Fruit fly (Drosophila melanogaster) whole organism, embryonic: ENCODE data around the gene CG42554.

Experiments
- Adf1 ChIP-seq: fragments of 200-800 bp; sonication (Bioruptor generic); IDR thresholded peaks from 2 replicates; pipeline ENCODE4 v1.3.6; 2022; ENCODE audit warnings: missing biosample characterization, missing genetic modification characterization
- BEAF-32 ChIP-seq: fragments of 200-800 bp; sonication (Bioruptor generic); optimal IDR thresholded peaks from 3 replicates; lab custom pipeline; 2017; ENCODE audit warnings: missing biosample characterization, missing genetic modification characterization, mild to moderate bottlenecking, moderate library complexity, missing genetic modification reagents
- CG10267 ChIP-seq: fragments of 200-800 bp; sonication (Bioruptor generic); optimal IDR thresholded peaks from 2 replicates; lab custom pipeline; 2018; ENCODE audit warnings: missing biosample characterization, mild to moderate bottlenecking, missing genetic modification characterization, moderate library complexity
- CG12391 ChIP-seq: fragments of 200-800 bp; sonication (Bioruptor generic); optimal IDR thresholded peaks from 3 replicates; lab custom pipeline; 2018; ENCODE audit warnings: missing biosample characterization, mild to moderate bottlenecking, missing genetic modification characterization, moderate library complexity
- CG12744 ChIP-seq: fragments of 200-800 bp; sonication (Bioruptor generic); optimal IDR thresholded peaks from 2 replicates; lab custom pipeline; 2016; ENCODE audit warnings: missing biosample characterization, missing genetic modification characterization
- CG13624 ChIP-seq: fragments of 200-800 bp; sonication (Bioruptor generic); optimal IDR thresholded peaks from 2 replicates; lab custom pipeline; 2016; ENCODE audit warnings: missing biosample characterization, missing genetic modification characterization
- CG14860 ChIP-seq: fragments of 200-800 bp; sonication (Bioruptor generic); IDR thresholded peaks from 3 replicates; pipeline ENCODE4 v1.3.6; 2022; ENCODE audit warnings: missing biosample characterization, missing genetic modification characterization; ENCODE audit not compliant: partially characterized antibody
- CG15011 ChIP-seq: fragments of 200-800 bp; sonication (Bioruptor generic); optimal IDR thresholded peaks from 3 replicates; lab custom pipeline; 2018; ENCODE audit warnings: missing biosample characterization, mild to moderate bottlenecking, missing genetic modification characterization
- CG15514 ChIP-seq: fragments of 200-800 bp; sonication (Bioruptor generic); optimal IDR thresholded peaks from 3 replicates; lab custom pipeline; 2017; ENCODE audit warnings: missing biosample characterization, missing genetic modification characterization, mild to moderate bottlenecking, moderate library complexity, missing genetic modification reagents
- CG16813 ChIP-seq: fragments of 200-800 bp; sonication (Bioruptor generic); IDR thresholded peaks from 3 replicates; pipeline ENCODE4 v1.3.6; 2022; ENCODE audit warnings: missing biosample characterization, missing genetic modification characterization; ENCODE audit not compliant: partially characterized antibody
- CG16815 ChIP-seq: fragments of 200-800 bp; sonication (Bioruptor generic); optimal IDR thresholded peaks from 3 replicates; lab custom pipeline; 2017; ENCODE audit warnings: missing biosample characterization, mild to moderate bottlenecking, missing genetic modification characterization
- CG17359 ChIP-seq: fragments of 200-800 bp; sonication (Bioruptor generic); optimal IDR thresholded peaks from 3 replicates; lab custom pipeline; 2018; ENCODE audit warnings: missing biosample characterization, mild to moderate bottlenecking, missing genetic modification characterization, moderate library complexity
- CG18476 ChIP-seq: fragments of 200-800 bp; sonication (Bioruptor generic); optimal IDR thresholded peaks from 2 replicates; lab custom pipeline; 2016; ENCODE audit warnings: missing biosample characterization, mild to moderate bottlenecking, missing genetic modification characterization
- CG2712 ChIP-seq: fragments of 200-800 bp; optimal IDR thresholded peaks from 3 replicates; lab custom pipeline; 2019; ENCODE audit warnings: missing biosample characterization, mild to moderate bottlenecking, missing genetic modification characterization, moderate library complexity
- CG31441 ChIP-seq: fragments of 200-800 bp; sonication (Bioruptor generic); IDR thresholded peaks from 2 replicates; pipeline ENCODE4 v1.3.6; 2022; ENCODE audit warnings: missing biosample characterization, missing genetic modification characterization
- CG34224 ChIP-seq: fragments of 200-800 bp; sonication (Bioruptor generic); IDR thresholded peaks from 3 replicates; pipeline ENCODE4 v1.3.6; 2022; ENCODE audit warnings: missing biosample characterization, missing genetic modification characterization; ENCODE audit not compliant: partially characterized antibody
- CG4404 ChIP-seq: fragments of 200-800 bp; sonication (Bioruptor generic); IDR thresholded peaks from 2 replicates; pipeline ENCODE4 v1.3.6; 2022; ENCODE audit warnings: missing biosample characterization, missing genetic modification characterization
- CG4424 ChIP-seq: fragments of 200-800 bp; sonication (Bioruptor generic); optimal IDR thresholded peaks from 3 replicates; lab custom pipeline; 2016; ENCODE audit warnings: missing biosample characterization, missing genetic modification characterization
- CG6272 ChIP-seq: fragments of 200-800 bp; sonication (Bioruptor generic); IDR thresholded peaks from 2 replicates; pipeline ENCODE4 v1.3.6; 2022; ENCODE audit warnings: missing biosample characterization, missing genetic modification characterization
- CG6765 ChIP-seq: fragments of 200-800 bp; sonication (Bioruptor generic); optimal IDR thresholded peaks from 3 replicates; lab custom pipeline; 2017; ENCODE audit warnings: missing biosample characterization, mild to moderate bottlenecking, missing genetic modification characterization
- CG8281 ChIP-seq: fragments of 200-800 bp; sonication (Bioruptor generic); optimal IDR thresholded peaks from 2 replicates; lab custom pipeline; 2018; ENCODE audit warnings: missing biosample characterization, mild to moderate bottlenecking, missing genetic modification characterization, moderate library complexity
- CG8359 ChIP-seq: fragments of 200-800 bp; sonication (Bioruptor generic); optimal IDR thresholded peaks from 2 replicates; lab custom pipeline; 2017; ENCODE audit warnings: missing biosample characterization, mild to moderate bottlenecking, missing genetic modification characterization, borderline replicate concordance
- CG8388 ChIP-seq: fragments of 200-800 bp; sonication (Bioruptor generic); optimal IDR thresholded peaks from 2 replicates; lab custom pipeline; 2019; ENCODE audit warnings: missing biosample characterization, mild to moderate bottlenecking, missing genetic modification characterization, moderate library complexity
- CG9727 ChIP-seq: fragments of 200-800 bp; sonication (Bioruptor generic); optimal IDR thresholded peaks from 3 replicates; lab custom pipeline; 2017; ENCODE audit warnings: missing biosample characterization, mild to moderate bottlenecking, missing genetic modification characterization
- Ets97D ChIP-seq: fragments of 200-800 bp; sonication (Bioruptor generic); optimal IDR thresholded peaks from 3 replicates; lab custom pipeline; 2016; ENCODE audit warnings: missing biosample characterization, missing genetic modification characterization
- H15 ChIP-seq: fragments of 200-800 bp; sonication (Bioruptor generic); IDR thresholded peaks from 3 replicates; pipeline ENCODE4 v1.3.6; 2022; ENCODE audit warnings: missing biosample characterization, missing genetic modification characterization
- Hey ChIP-seq: fragments of 200-800 bp; sonication (Bioruptor generic); optimal IDR thresholded peaks from 3 replicates; lab custom pipeline; 2018; ENCODE audit warnings: missing biosample characterization, mild to moderate bottlenecking, missing genetic modification characterization
- HmgD ChIP-seq: fragments of 200-800 bp; sonication (Bioruptor generic); optimal IDR thresholded peaks from 3 replicates; lab custom pipeline; 2016; ENCODE audit warnings: missing biosample characterization, missing genetic modification characterization
- HmgZ ChIP-seq: fragments of 200-800 bp; sonication (Bioruptor generic); optimal IDR thresholded peaks from 2 replicates; lab custom pipeline; 2018; ENCODE audit warnings: missing biosample characterization, mild to moderate bottlenecking, missing genetic modification characterization
- Lim3 ChIP-seq: fragments of 200-800 bp; sonication (Bioruptor generic); IDR thresholded peaks from 2 replicates; pipeline ENCODE4 v1.3.6; 2022; ENCODE audit warnings: missing biosample characterization, missing genetic modification characterization
- Meics ChIP-seq: fragments of 200-800 bp; sonication (Bioruptor generic); optimal IDR thresholded peaks from 2 replicates; lab custom pipeline; 2017; ENCODE audit warnings: missing biosample characterization, mild to moderate bottlenecking, missing genetic modification characterization
- NC2β ChIP-seq: fragments of 200-800 bp; sonication (Bioruptor generic); optimal IDR thresholded peaks from 2 replicates; lab custom pipeline; 2016; ENCODE audit warnings: missing biosample characterization, missing genetic modification characterization
- Sox102F ChIP-seq: fragments of 200-800 bp; sonication (Bioruptor generic); optimal IDR thresholded peaks from 2 replicates; lab custom pipeline; 2018; ENCODE audit warnings: missing biosample characterization, mild to moderate bottlenecking, missing genetic modification characterization, moderate library complexity
- bab2 ChIP-seq: fragments of 200-800 bp; sonication (Bioruptor generic); optimal IDR thresholded peaks from 2 replicates; lab custom pipeline; 2016; ENCODE audit warnings: missing biosample characterization, missing genetic modification characterization
- dmrt99B ChIP-seq: fragments of 200-800 bp; sonication (Bioruptor generic); optimal IDR thresholded peaks from 2 replicates; lab custom pipeline; 2018; ENCODE audit warnings: missing biosample characterization, mild to moderate bottlenecking, missing genetic modification characterization, moderate library complexity
- ems ChIP-seq: fragments of 200-800 bp; sonication (Bioruptor generic); optimal IDR thresholded peaks from 3 replicates; lab custom pipeline; 2016; ENCODE audit warnings: missing biosample characterization, missing genetic modification characterization
- exex ChIP-seq: fragments of 200-800 bp; sonication (Bioruptor generic); optimal IDR thresholded peaks from 4 replicates; lab custom pipeline; 2018; ENCODE audit warnings: missing biosample characterization, mild to moderate bottlenecking, missing genetic modification characterization, moderate library complexity
- gem ChIP-seq: fragments of 200-800 bp; sonication (Bioruptor generic); optimal IDR thresholded peaks from 2 replicates; lab custom pipeline; 2019; ENCODE audit warnings: missing biosample characterization, mild to moderate bottlenecking, missing genetic modification characterization, moderate library complexity
- hbn ChIP-seq: fragments of 200-800 bp; sonication (Bioruptor generic); IDR thresholded peaks from 2 replicates; pipeline ENCODE4 v1.3.6; 2022; ENCODE audit warnings: missing biosample characterization, missing genetic modification characterization; ENCODE audit not compliant: partially characterized antibody
- phol ChIP-seq: fragments of 200-800 bp; sonication (Bioruptor generic); optimal IDR thresholded peaks from 3 replicates; lab custom pipeline; 2018; ENCODE audit warnings: missing biosample characterization, mild to moderate bottlenecking, missing genetic modification characterization, moderate library complexity
- prd ChIP-seq, 3 experiments: fragments of >200 bp in 2 of 3; fragments of 200-800 bp in 1 of 3; sonication (Bioruptor generic) in 1 of 3; optimal IDR thresholded peaks in 2 of 3; IDR thresholded peaks in 1 of 3; 2 replicates in 2 of 3; 3 replicates in 1 of 3; pipeline versions ENCODE4 v1.3.6 to Lab custom; 2017 to 2022; ENCODE audit warnings: missing biosample characterization in 1 of 3, missing genetic modification characterization in 1 of 3
- scrt ChIP-seq: fragments of 200-800 bp; sonication (Bioruptor generic); optimal IDR thresholded peaks from 2 replicates; lab custom pipeline; 2018; ENCODE audit warnings: missing biosample characterization, mild to moderate bottlenecking, missing genetic modification characterization, moderate library complexity
- sd ChIP-seq: fragments of 200-800 bp; sonication (Bioruptor generic); optimal IDR thresholded peaks from 3 replicates; lab custom pipeline; 2018; ENCODE audit warnings: missing biosample characterization, mild to moderate bottlenecking, missing genetic modification characterization, moderate library complexity
- sens-2 ChIP-seq: fragments of 200-800 bp; sonication (Bioruptor generic); IDR thresholded peaks from 2 replicates; pipeline ENCODE4 v1.3.6; 2022; ENCODE audit warnings: missing biosample characterization, missing genetic modification characterization
- seq ChIP-seq: fragments of 200-800 bp; sonication (Bioruptor generic); IDR thresholded peaks from 2 replicates; pipeline ENCODE4 v1.3.6; 2022; ENCODE audit warnings: missing biosample characterization, missing genetic modification characterization
- slbo ChIP-seq: fragments of 200-800 bp; sonication (Bioruptor generic); IDR thresholded peaks from 2 replicates; pipeline ENCODE4 v1.3.6; 2022; ENCODE audit warnings: missing biosample characterization, missing genetic modification characterization
- tna ChIP-seq: fragments of 200-800 bp; sonication (Bioruptor generic); IDR thresholded peaks from 2 replicates; pipeline ENCODE4 v1.3.6; 2022; ENCODE audit warnings: missing biosample characterization, missing genetic modification characterization; ENCODE audit not compliant: partially characterized antibody
- toy ChIP-seq: fragments of 200-800 bp; sonication (Bioruptor generic); IDR thresholded peaks from 2 replicates; pipeline ENCODE4 v1.3.6; 2022; ENCODE audit warnings: missing biosample characterization, missing genetic modification characterization
- zfh1 ChIP-seq: fragments of 200-800 bp; sonication (Bioruptor generic); IDR thresholded peaks from 3 replicates; pipeline ENCODE4 v1.3.6; 2022; ENCODE audit warnings: missing biosample characterization, missing genetic modification characterization

The CG42554 gene

dm6 chr3L:810038-810644 lies 25.3 kb upstream of the CG42554 start (continued):
- peak; percentile 16 for TF ChIP-seq CG16815 (GFP tag; lab: Kevin White, UChicago)
- no peak for TF ChIP-seq HmgD (GFP tag; lab: Kevin White, UChicago)
- peak; percentile 7 for TF ChIP-seq CG10267 (tag; lab: Kevin White, UChicago)
- peak; percentile 18 for TF ChIP-seq CG9727
- TF ChIP-seq Lim3, result no peak
- TF ChIP-seq CG31441 (GFP tag; lab: Robert Waterston, UW), result peak; percentile 54
- no peak for TF ChIP-seq bab2 (GFP tag; lab: Kevin White, UChicago)
- no peak for TF ChIP-seq CG13624 (GFP tag; lab: Kevin White, UChicago)
- TF ChIP-seq CG15011, result no peak
- TF ChIP-seq sd (tag; lab: Kevin White, UChicago), result peak; percentile 3
- TF ChIP-seq Sox102F (GFP tag; lab: Kevin White, UChicago), result no peak
- peak; percentile 29 for TF ChIP-seq CG2712
- TF ChIP-seq CG8388 (GFP tag; lab: Kevin White, UChicago), result peak; percentile 7
- TF ChIP-seq scrt (GFP tag; lab: Kevin White, UChicago), result no peak
- 0 out of 2 replicates have a peak, but pooled peaks have one; percentile 9 for TF ChIP-seq CG4404
- TF ChIP-seq CG6272 (GFP tag; lab: Robert Waterston, UW), result no peak
- TF ChIP-seq seq (GFP tag; lab: Robert Waterston, UW), result no peak
- no peak for TF ChIP-seq CG15514 (GFP tag; lab: Kevin White, UChicago)
- no peak for TF ChIP-seq ems (GFP tag; lab: Kevin White, UChicago)
- TF ChIP-seq CG4424 (GFP tag; lab: Kevin White, UChicago), result peak; percentile 10
- TF ChIP-seq CG14860 (GFP tag; lab: Robert Waterston, UW), result no peak
- TF ChIP-seq toy, result no peak
- TF ChIP-seq NC2β (GFP tag; lab: Kevin White, UChicago), result no peak
- TF ChIP-seq CG16813 (GFP tag; lab: Robert Waterston, UW), result no peak
- no peak for TF ChIP-seq CG18476 (GFP tag; lab: Kevin White, UChicago)
- TF ChIP-seq CG8359 (GFP tag; lab: Kevin White, UChicago), result no peak
- TF ChIP-seq sens-2, result no peak
- TF ChIP-seq CG34224 (GFP tag; lab: Robert Waterston, UW), result no peak
- TF ChIP-seq CG8281, result no peak
- peak; percentile 97 for TF ChIP-seq Hey (tag; lab: Kevin White, UChicago)
- no peak for TF ChIP-seq Ets97D (GFP tag; lab: Kevin White, UChicago)
- no peak for TF ChIP-seq HmgZ (tag; lab: Kevin White, UChicago)
- no peak for TF ChIP-seq slbo (GFP tag; lab: Robert Waterston, UW)
- peak; percentile 2 for TF ChIP-seq dmrt99B (tag; lab: Kevin White, UChicago)
- peak; percentile 46 for TF ChIP-seq gem (tag; lab: Kevin White, UChicago)
- no peak for TF ChIP-seq CG6765 (GFP tag; lab: Kevin White, UChicago)
- TF ChIP-seq exex (tag; lab: Kevin White, UChicago), result no peak
- peak; percentile 4 for TF ChIP-seq phol (tag; lab: Kevin White, UChicago)
- TF ChIP-seq CG12744 (GFP tag; lab: Kevin White, UChicago), result no peak
- TF ChIP-seq H15, result 0 out of 3 replicates have a peak, but pooled peaks have one; percentile 12
- TF ChIP-seq CG17359, result no peak
- TF ChIP-seq Adf1 (GFP tag; lab: Robert Waterston, UW), result no peak
- TF ChIP-seq tna (GFP tag; lab: Robert Waterston, UW), result no peak
- no peak for TF ChIP-seq BEAF-32 (GFP tag; lab: Kevin White, UChicago)
- no peak for TF ChIP-seq CG12391 (tag; lab: Kevin White, UChicago)
- TF ChIP-seq prd (optimal IDR thresholded peaks at IDR 0.05; lab: Kevin White, UChicago), result no peak
- TF ChIP-seq prd (GFP tag; IDR thresholded peaks at IDR 0.05; lab: Robert Waterston, UW), result peak; percentile 24; the same call in 1 of the 3 replicates
- TF ChIP-seq Meics (GFP tag; lab: Kevin White, UChicago), result no peak
- no peak for TF ChIP-seq hbn (GFP tag; lab: Robert Waterston, UW)
- peak; percentile 44 for TF ChIP-seq zfh1 (GFP tag; lab: Robert Waterston, UW)
